Worm (Caenorhabditis elegans): Measurements from ENCODE around the gene aptf-3.
A peak's percentile ranks its signal among the peaks of the same experiment; 100 is the strongest.

- TF ChIP-seq cog-1 (tag; optimal IDR thresholded peaks at IDR 0.05): peak; percentile 64
- TF ChIP-seq ref-1 (GFP tag; conservative IDR thresholded peaks at IDR 0.05): no peak
- no peak for TF ChIP-seq med-1 (GFP tag; optimal IDR thresholded peaks at IDR 0.05; ENCODE audit: insufficient read depth)
- peak; percentile 78 for TF ChIP-seq flt-1 (GFP tag; IDR thresholded peaks at IDR 0.05)
- TF ChIP-seq ztf-23 (GFP tag; IDR thresholded peaks at IDR 0.05): peak; percentile 80
- TF ChIP-seq klf-2 (GFP tag; conservative IDR thresholded peaks at IDR 0.05): 0 out of 2 replicates have a peak, but pooled peaks have one; percentile 9
- no peak for TF ChIP-seq T22C8.4 (GFP tag; IDR thresholded peaks at IDR 0.05)
- TF ChIP-seq tab-1 (GFP tag; IDR thresholded peaks at IDR 0.05): no peak; the same call in 1 of the 2 replicates
- TF ChIP-seq ztf-29 (GFP tag; IDR thresholded peaks at IDR 0.05): no peak
These were observed 24.7 kb upstream of the aptf-3 start, which contains the start of the genes col-38 and rpl-5 for ce11 chrII:8569038-8569977.

All from whole organism, midembryonic.